Fruit fly (Drosophila melanogaster): ENCODE results near the gene CG10147.

The CG10147 gene

dm6 chr3L:6488405-6488804, at the start of gene CG10147, which contains the start of gene Bulli:
CG10147 (minus strand) TSS chr3L:6488424.
Bulli (plus strand) TSS chr3L:6488681.
- TF ChIP-seq psq (optimal IDR thresholded peaks at IDR 0.05) = no peak

- TF ChIP-seq insv (optimal IDR thresholded peaks at IDR 0.05) (no peak), ttk (optimal IDR thresholded peaks at IDR 0.05) (no peak), h (optimal IDR thresholded peaks at IDR 0.05) (no peak), Myc (optimal IDR thresholded peaks at IDR 0.05) (no peak), psq (optimal IDR thresholded peaks at IDR 0.05) (no peak), Sin3A (optimal IDR thresholded peaks at IDR 0.05) (no peak)
Observed at dm6 chr3L:6530429-6530828, 42.2 kb upstream of the CG10147 start, which contains the start of gene betaTub65B. betaTub65B (plus strand) TSS chr3L:6530729.

- TF ChIP-seq Sin3A (optimal IDR thresholded peaks at IDR 0.05) = no peak
- TF ChIP-seq psq (optimal IDR thresholded peaks at IDR 0.05) = no peak
- no peak for TF ChIP-seq insv (optimal IDR thresholded peaks at IDR 0.05)
- no peak for TF ChIP-seq Myc (optimal IDR thresholded peaks at IDR 0.05)
- TF ChIP-seq h (optimal IDR thresholded peaks at IDR 0.05) = no peak
- TF ChIP-seq ttk (optimal IDR thresholded peaks at IDR 0.05) = no peak
Observed at dm6 chr3L:6522785-6523184, 34.6 kb upstream of the CG10147 start.

- no peak for TF ChIP-seq insv (optimal IDR thresholded peaks at IDR 0.05)
- no peak for TF ChIP-seq Sin3A (optimal IDR thresholded peaks at IDR 0.05)
- TF ChIP-seq psq (optimal IDR thresholded peaks at IDR 0.05) = no peak
- TF ChIP-seq Myc (optimal IDR thresholded peaks at IDR 0.05) = no peak
- no peak for TF ChIP-seq ttk (optimal IDR thresholded peaks at IDR 0.05)
- TF ChIP-seq h (optimal IDR thresholded peaks at IDR 0.05) = no peak
Observed at dm6 chr3L:6519678-6520077, 31.5 kb upstream of the CG10147 start.

dm6 chr3L:6516901-6517300, 28.7 kb upstream of the CG10147 start:
- TF ChIP-seq Sin3A (optimal IDR thresholded peaks at IDR 0.05) (no peak), insv (optimal IDR thresholded peaks at IDR 0.05) (no peak), ttk (optimal IDR thresholded peaks at IDR 0.05) (no peak), Myc (optimal IDR thresholded peaks at IDR 0.05) (no peak), h (optimal IDR thresholded peaks at IDR 0.05) (no peak), psq (optimal IDR thresholded peaks at IDR 0.05) (no peak)

dm6 chr3L:6512284-6512683, 24.1 kb upstream of the CG10147 start:
- TF ChIP-seq ttk (optimal IDR thresholded peaks at IDR 0.05) (no peak), insv (optimal IDR thresholded peaks at IDR 0.05) (no peak), Sin3A (optimal IDR thresholded peaks at IDR 0.05) (no peak), psq (optimal IDR thresholded peaks at IDR 0.05) (no peak), h (optimal IDR thresholded peaks at IDR 0.05) (no peak), Myc (optimal IDR thresholded peaks at IDR 0.05) (no peak)

- TF ChIP-seq insv (optimal IDR thresholded peaks at IDR 0.05) = no peak
- TF ChIP-seq ttk (optimal IDR thresholded peaks at IDR 0.05) = no peak
- no peak for TF ChIP-seq Myc (optimal IDR thresholded peaks at IDR 0.05)
- no peak for TF ChIP-seq psq (optimal IDR thresholded peaks at IDR 0.05)
- TF ChIP-seq Sin3A (optimal IDR thresholded peaks at IDR 0.05) = no peak
- TF ChIP-seq h (optimal IDR thresholded peaks at IDR 0.05) = no peak
Observed at dm6 chr3L:6508083-6508482, 19.9 kb upstream of the CG10147 start.

- TF ChIP-seq psq (optimal IDR thresholded peaks at IDR 0.05) = no peak
- TF ChIP-seq h (optimal IDR thresholded peaks at IDR 0.05) = no peak
Observed at dm6 chr3L:6500470-6500869, 12.2 kb upstream of the CG10147 start.

dm6 chr3L:6498602-6499001, 10.4 kb upstream of the CG10147 start:
- no peak for TF ChIP-seq ttk (optimal IDR thresholded peaks at IDR 0.05)
- no peak for TF ChIP-seq psq (optimal IDR thresholded peaks at IDR 0.05)
- no peak for TF ChIP-seq h (optimal IDR thresholded peaks at IDR 0.05)
- no peak for TF ChIP-seq insv (optimal IDR thresholded peaks at IDR 0.05)
- no peak for TF ChIP-seq Myc (optimal IDR thresholded peaks at IDR 0.05)
- no peak for TF ChIP-seq Sin3A (optimal IDR thresholded peaks at IDR 0.05)

- TF ChIP-seq ttk (optimal IDR thresholded peaks at IDR 0.05) = no peak
- TF ChIP-seq psq (optimal IDR thresholded peaks at IDR 0.05) = no peak
- no peak for TF ChIP-seq Myc (optimal IDR thresholded peaks at IDR 0.05)
- TF ChIP-seq Sin3A (optimal IDR thresholded peaks at IDR 0.05) = no peak
- TF ChIP-seq h (optimal IDR thresholded peaks at IDR 0.05) = no peak
- TF ChIP-seq insv (optimal IDR thresholded peaks at IDR 0.05) = no peak
Observed at dm6 chr3L:6497990-6498389, 9.8 kb upstream of the CG10147 start.

- TF ChIP-seq insv (optimal IDR thresholded peaks at IDR 0.05) (no peak), ttk (optimal IDR thresholded peaks at IDR 0.05) (no peak), h (optimal IDR thresholded peaks at IDR 0.05) (no peak), psq (optimal IDR thresholded peaks at IDR 0.05) (no peak), Myc (optimal IDR thresholded peaks at IDR 0.05) (no peak), Sin3A (optimal IDR thresholded peaks at IDR 0.05) (no peak)
Observed at dm6 chr3L:6496922-6497232, 8.7 kb upstream of the CG10147 start.

- TF ChIP-seq insv (optimal IDR thresholded peaks at IDR 0.05) (no peak), Sin3A (optimal IDR thresholded peaks at IDR 0.05) (no peak), psq (optimal IDR thresholded peaks at IDR 0.05) (no peak), ttk (optimal IDR thresholded peaks at IDR 0.05) (no peak), h (optimal IDR thresholded peaks at IDR 0.05) (no peak), Myc (optimal IDR thresholded peaks at IDR 0.05) (no peak)
Observed at dm6 chr3L:6496053-6496921, 8.1 kb upstream of the CG10147 start.
